Worm (Caenorhabditis elegans) whole organism, L1 larva: ENCODE data around the gene C50C3.19.

Experiments
- C04F5.9 ChIP-seq: sonication (generic microtip); optimal IDR thresholded peaks from 2 replicates; lab custom pipeline; 2016; ENCODE audit warnings: missing genetic modification characterization, missing compliant biosample characterization
- F16B12.6 ChIP-seq: fragments of 150-350 bp; optimal IDR thresholded peaks from 2 replicates; lab custom pipeline; 2014; ENCODE audit warnings: missing biosample characterization, missing genetic modification characterization
- Y116A8C.19 ChIP-seq: sonication (generic microtip); optimal IDR thresholded peaks from 2 replicates; lab custom pipeline; 2016; ENCODE audit warnings: missing compliant biosample characterization, missing genetic modification characterization, borderline replicate concordance
- aha-1 ChIP-seq: fragments of 150-350 bp; optimal IDR thresholded peaks from 2 replicates; lab custom pipeline; 2014; ENCODE audit warnings: missing biosample characterization, missing genetic modification characterization
- blmp-1 ChIP-seq: fragments of 150-350 bp; optimal IDR thresholded peaks from 2 replicates; lab custom pipeline; 2014; ENCODE audit warnings: missing biosample characterization, missing genetic modification characterization
- ceh-8 ChIP-seq: fragments of 200-800 bp; sonication (Bioruptor generic); optimal IDR thresholded peaks from 2 replicates; lab custom pipeline; 2018; ENCODE audit warnings: mild to moderate bottlenecking, missing genetic modification characterization, moderate library complexity, missing compliant biosample characterization
- ceh-90 ChIP-seq: sonication (generic microtip); optimal IDR thresholded peaks from 2 replicates; lab custom pipeline; 2016; ENCODE audit warnings: missing genetic modification characterization, missing compliant biosample characterization
- ces-1 ChIP-seq: fragments of 150-350 bp; optimal IDR thresholded peaks from 2 replicates; lab custom pipeline; 2014; ENCODE audit warnings: missing biosample characterization, missing genetic modification reagents, missing genetic modification characterization
- dpl-1 ChIP-seq, 3 experiments: fragments of 150-350 bp in 2 of 3; sonication (generic microtip) in 1 of 3; optimal IDR thresholded peaks; 2 replicates each; lab custom pipeline; 2014 to 2017; ENCODE audit warnings: missing biosample characterization in 3 of 3, missing genetic modification characterization in 3 of 3, missing genetic modification reagents in 3 of 3
- dsc-1 ChIP-seq: sonication (generic microtip); optimal IDR thresholded peaks from 2 replicates; lab custom pipeline; 2016; ENCODE audit warnings: mild to moderate bottlenecking, missing genetic modification characterization, missing compliant biosample characterization
- efl-1 ChIP-seq, 4 experiments: fragments of 150-350 bp; optimal IDR thresholded peaks in 3 of 4; peaks in 1 of 4; 1 replicate in 1 of 4; 2 replicates in 3 of 4; lab custom pipeline; 2014; ENCODE audit warnings: missing biosample characterization in 2 of 4, missing genetic modification characterization in 2 of 4, missing genetic modification reagents in 2 of 4
- efl-3 ChIP-seq: fragments of 200-800 bp; sonication (Bioruptor generic); optimal IDR thresholded peaks from 2 replicates; lab custom pipeline; 2018; ENCODE audit warnings: mild to moderate bottlenecking, missing genetic modification characterization, missing compliant biosample characterization
- egl-13 ChIP-seq: sonication (generic microtip); optimal IDR thresholded peaks from 2 replicates; lab custom pipeline; 2016; ENCODE audit warnings: missing genotype, missing genetic modification reagents, missing genetic modification characterization, missing compliant biosample characterization
- elt-2 ChIP-seq: sonication (generic microtip); optimal IDR thresholded peaks from 2 replicates; lab custom pipeline; 2016; ENCODE audit warnings: missing genetic modification characterization, mild to moderate bottlenecking, inconsistent platforms, missing compliant biosample characterization, missing genetic modification reagents
- grh-1 ChIP-seq: fragments of 200-800 bp; sonication (Bioruptor generic); IDR thresholded peaks from 2 replicates; pipeline ENCODE4 v1.3.6; 2022; ENCODE audit warnings: missing genetic modification reagents, missing genetic modification characterization, missing compliant biosample characterization
- hpl-2 ChIP-seq: fragments of 150-350 bp; optimal IDR thresholded peaks from 2 replicates; lab custom pipeline; 2014; ENCODE audit warnings: missing biosample characterization, missing genetic modification reagents, missing genetic modification characterization
- irx-1 ChIP-seq: sonication (generic microtip); optimal IDR thresholded peaks from 2 replicates; lab custom pipeline; 2016; ENCODE audit warnings: missing genetic modification characterization, missing compliant biosample characterization
- isw-1 ChIP-seq: fragments of 200-800 bp; sonication (Bioruptor generic); IDR thresholded peaks from 2 replicates; pipeline ENCODE4 v1.3.6; 2022; ENCODE audit warnings: missing genetic modification characterization, missing compliant biosample characterization
- lin-13 ChIP-seq: fragments of 150-350 bp; optimal IDR thresholded peaks from 2 replicates; lab custom pipeline; 2014; ENCODE audit warnings: missing biosample characterization, missing genetic modification reagents, missing genetic modification characterization
- lin-14 ChIP-seq: fragments of 200-800 bp; sonication (Bioruptor generic); optimal IDR thresholded peaks from 2 replicates; lab custom pipeline; 2018; ENCODE audit warnings: mild to moderate bottlenecking, missing genetic modification characterization, moderate library complexity, missing compliant biosample characterization
- lin-35 ChIP-seq, 2 experiments: fragments of 150-350 bp; optimal IDR thresholded peaks; 2 replicates each; lab custom pipeline; 2014; ENCODE audit warnings: missing biosample characterization in 2 of 2, missing genetic modification characterization in 2 of 2, missing genetic modification reagents in 2 of 2
- lir-3 ChIP-seq: sonication (generic microtip); optimal IDR thresholded peaks from 2 replicates; lab custom pipeline; 2016; ENCODE audit warnings: mild to moderate bottlenecking, missing genetic modification characterization, moderate library complexity, missing compliant biosample characterization; ENCODE audit not compliant: poor library complexity
- mdl-1 ChIP-seq, 2 experiments: fragments of 150-350 bp; optimal IDR thresholded peaks; 2 replicates each; lab custom pipeline; 2014 to 2017; ENCODE audit warnings: missing biosample characterization in 2 of 2, missing genetic modification characterization in 2 of 2, inconsistent platforms in 1 of 2
- mep-1 ChIP-seq: fragments of 150-350 bp; optimal IDR thresholded peaks from 2 replicates; lab custom pipeline; 2014; ENCODE audit warnings: missing biosample characterization, missing genetic modification characterization
- nhr-12 ChIP-seq: sonication (generic microtip); optimal IDR thresholded peaks from 2 replicates; lab custom pipeline; 2017; ENCODE audit warnings: missing biosample characterization, missing genetic modification characterization
- nhr-19 ChIP-seq: fragments of 200-800 bp; sonication (Bioruptor generic); conservative IDR thresholded peaks from 2 replicates; pipeline ENCODE4 v1.3.6; 2022; ENCODE audit warnings: missing genetic modification characterization, missing compliant biosample characterization
- nhr-28 ChIP-seq: fragments of 150-350 bp; optimal IDR thresholded peaks from 2 replicates; lab custom pipeline; 2014; ENCODE audit warnings: missing biosample characterization, missing genetic modification characterization
- nhr-76 ChIP-seq: sonication (generic microtip); optimal IDR thresholded peaks from 2 replicates; lab custom pipeline; 2017; ENCODE audit warnings: missing biosample characterization, missing genetic modification characterization
- nhr-77 ChIP-seq: fragments of 150-350 bp; optimal IDR thresholded peaks from 2 replicates; lab custom pipeline; 2014; ENCODE audit warnings: missing biosample characterization, missing genetic modification characterization
- nhr-85 ChIP-seq: sonication (generic microtip); peaks from one replicate; lab custom pipeline; 2016; ENCODE audit warnings: missing genetic modification characterization, inconsistent platforms, missing compliant biosample characterization
- pax-3 ChIP-seq: fragments of 200-800 bp; sonication (Bioruptor generic); optimal IDR thresholded peaks from 2 replicates; lab custom pipeline; 2018; ENCODE audit warnings: mild to moderate bottlenecking, missing genetic modification characterization, moderate library complexity, missing compliant biosample characterization
- pqm-1 ChIP-seq: sonication (generic microtip); optimal IDR thresholded peaks from 3 replicates; lab custom pipeline; 2017; ENCODE audit warnings: missing biosample characterization, missing genetic modification characterization
- snpc-4 ChIP-seq: fragments of 150-350 bp; optimal IDR thresholded peaks from 2 replicates; lab custom pipeline; 2014; ENCODE audit warnings: missing biosample characterization, missing genetic modification characterization
- sox-4 ChIP-seq: sonication (generic microtip); optimal IDR thresholded peaks from 2 replicates; lab custom pipeline; 2016; ENCODE audit warnings: missing genetic modification characterization, missing compliant biosample characterization
- sptf-1 ChIP-seq: fragments of 150-350 bp; optimal IDR thresholded peaks from 2 replicates; lab custom pipeline; 2014; ENCODE audit warnings: missing biosample characterization, missing genetic modification characterization
- tbx-2 ChIP-seq: sonication (generic microtip); optimal IDR thresholded peaks from 2 replicates; lab custom pipeline; 2016; ENCODE audit warnings: missing genetic modification characterization, missing compliant biosample characterization
- tlp-1 ChIP-seq: fragments of 150-350 bp; optimal IDR thresholded peaks from 2 replicates; lab custom pipeline; 2014; ENCODE audit warnings: missing biosample characterization, missing genetic modification characterization
- unc-130 ChIP-seq: fragments of 150-350 bp; optimal IDR thresholded peaks from 2 replicates; lab custom pipeline; 2017; ENCODE audit warnings: missing biosample characterization, missing genetic modification characterization, inconsistent platforms
- unc-30 ChIP-seq: sonication (generic microtip); optimal IDR thresholded peaks from 2 replicates; lab custom pipeline; 2017; ENCODE audit warnings: missing biosample characterization, missing genetic modification characterization
- unc-86 ChIP-seq: sonication (generic microtip); optimal IDR thresholded peaks from 2 replicates; lab custom pipeline; 2016; ENCODE audit warnings: missing genetic modification characterization, missing compliant biosample characterization
- unc-98 ChIP-seq: fragments of 200-800 bp; sonication (Bioruptor generic); IDR thresholded peaks from 2 replicates; pipeline ENCODE4 v1.3.6; 2022; ENCODE audit warnings: missing genetic modification characterization, missing compliant biosample characterization
- xbp-1 ChIP-seq: sonication (generic microtip); optimal IDR thresholded peaks from 2 replicates; lab custom pipeline; 2016; ENCODE audit warnings: missing genetic modification characterization, missing compliant biosample characterization
- zag-1 ChIP-seq: fragments of 150-350 bp; optimal IDR thresholded peaks from 2 replicates; lab custom pipeline; 2014; ENCODE audit warnings: missing biosample characterization, missing genetic modification characterization
- ztf-4 ChIP-seq: fragments of 150-350 bp; optimal IDR thresholded peaks from 2 replicates; lab custom pipeline; 2014; ENCODE audit warnings: missing biosample characterization, missing genetic modification characterization

The C50C3.19 gene

DNA sequence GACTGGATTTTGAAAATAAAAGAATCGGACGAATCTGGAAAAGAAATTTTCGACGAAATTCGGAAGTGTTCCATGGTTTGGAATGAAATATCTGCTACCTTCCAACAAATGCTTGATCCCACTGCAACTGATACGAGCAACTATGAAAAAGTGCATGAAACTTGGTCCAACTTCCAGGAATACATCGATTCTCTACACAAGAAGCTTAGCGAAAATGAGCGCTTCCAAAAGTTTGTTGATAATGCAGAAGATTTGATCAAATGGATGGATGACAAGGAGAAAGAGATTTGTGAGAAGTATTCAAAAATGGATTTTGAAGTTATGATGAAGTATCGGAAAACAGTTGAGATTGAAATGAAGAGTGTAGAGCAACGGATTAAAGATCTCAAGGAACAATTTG is 8.0 kb upstream of the C50C3.19 start:
- TF ChIP-seq unc-86 (tag; lab: Kevin White, UChicago) (no peak), unc-130 (tag; lab: Kevin White, UChicago) (no peak), zag-1 (no peak), F16B12.6 (tag; lab: Kevin White, UChicago) (no peak), blmp-1 (tag; lab: Kevin White, UChicago) (no peak), nhr-77 (tag; lab: Kevin White, UChicago) (no peak), tlp-1 (tag; lab: Kevin White, UChicago) (no peak)

DNA sequence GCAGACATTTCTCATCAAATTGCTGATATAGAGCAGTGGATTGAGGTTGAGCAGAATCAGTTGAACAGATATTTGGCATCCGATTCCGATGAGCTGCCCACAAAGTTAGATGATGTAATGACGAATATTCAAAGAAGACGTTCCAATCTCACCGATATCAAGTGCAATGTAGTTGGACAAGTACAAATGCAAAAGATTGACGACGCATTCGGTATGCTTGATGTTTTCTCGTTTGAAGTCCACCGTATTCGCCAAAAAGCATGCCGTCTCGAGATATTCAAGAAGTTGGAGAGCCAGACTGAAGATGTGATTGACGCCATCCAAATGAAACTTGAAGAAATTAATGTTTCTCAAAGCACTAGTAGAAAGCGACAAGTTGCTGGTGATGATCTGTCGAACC is 5.5 kb upstream of the C50C3.19 start:
- TF ChIP-seq ces-1 (GFP tag; lab: Kevin White, UChicago) (no peak), unc-86 (tag; lab: Kevin White, UChicago) (no peak), grh-1 (no peak), dsc-1 (tag; lab: Kevin White, UChicago) (no peak), snpc-4 (tag; lab: Kevin White, UChicago) (no peak), nhr-85 (tag; lab: Kevin White, UChicago) (no peak), ceh-8 (GFP tag; lab: Kevin White, UChicago) (no peak), sptf-1 (tag; lab: Kevin White, UChicago) (no peak), isw-1 (GFP tag; lab: Robert Waterston, UW) (no peak), irx-1 (tag; lab: Kevin White, UChicago) (no peak)

DNA sequence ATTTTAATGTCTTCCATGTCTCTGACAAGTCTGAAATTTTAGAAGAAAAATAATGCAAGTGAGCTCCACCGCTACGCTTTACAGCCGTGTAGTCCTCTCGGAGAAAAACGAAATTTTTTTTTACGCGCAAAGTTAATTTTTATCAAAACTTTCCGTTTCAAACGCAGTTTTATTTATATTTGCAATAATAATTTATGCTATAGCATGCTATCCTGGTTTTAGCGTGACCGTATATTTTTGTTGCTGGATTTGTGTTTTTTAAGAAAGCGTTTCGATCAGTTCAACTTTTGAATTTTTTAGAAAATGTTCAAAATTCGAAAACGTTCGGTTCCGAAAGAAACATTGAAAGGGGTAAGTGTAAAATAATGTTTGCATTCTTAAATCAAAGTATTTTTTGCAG is 1.1 kb downstream of the C50C3.19 start, which contains the start of gene C50C3.1:
C50C3.1 (plus strand) TSS at position 301 of the 400 bp plus-strand sequence.
- no peak for TF ChIP-seq nhr-76 (tag; lab: Kevin White, UChicago)
- no peak for TF ChIP-seq Y116A8C.19
- TF ChIP-seq efl-1 (optimal IDR thresholded peaks at IDR 0.05; lab: Kevin White, UChicago): peak in 1 of 2 experiments; percentile 17
- no peak for TF ChIP-seq efl-1 (GFP tag; optimal IDR thresholded peaks at IDR 0.05 in 1 of 2; lab: Kevin White, UChicago)

DNA sequence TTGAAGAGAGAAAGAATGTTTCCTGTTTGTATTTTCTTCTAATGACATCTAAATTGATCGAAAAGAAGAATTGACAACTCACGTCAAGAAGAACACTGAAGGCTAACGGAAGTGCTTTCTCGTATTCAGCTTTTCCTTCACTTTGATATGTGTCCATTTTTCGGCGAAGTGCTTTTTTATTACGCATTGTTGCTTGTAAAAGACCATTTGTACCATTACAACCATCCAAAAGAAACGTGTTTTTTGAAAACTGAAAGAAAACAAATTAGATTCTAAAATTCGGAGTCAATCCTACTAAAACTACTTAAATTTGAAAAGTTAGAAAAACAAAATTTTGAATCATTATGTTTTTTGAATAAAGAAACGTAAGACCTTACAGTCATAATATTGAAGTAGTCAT is 8.5 kb downstream of the C50C3.19 start:
- TF ChIP-seq mdl-1 (tag; optimal IDR thresholded peaks at IDR 0.05; lab: Kevin White, UChicago) (no peak), nhr-12 (tag; lab: Kevin White, UChicago) (no peak), lin-13 (no peak), hpl-2 (GFP tag; lab: Kevin White, UChicago) (no peak), dpl-1 (GFP tag; optimal IDR thresholded peaks at IDR 0.05; lab: Kevin White, UChicago) (no peak), tlp-1 (tag; lab: Kevin White, UChicago) (no peak)

DNA sequence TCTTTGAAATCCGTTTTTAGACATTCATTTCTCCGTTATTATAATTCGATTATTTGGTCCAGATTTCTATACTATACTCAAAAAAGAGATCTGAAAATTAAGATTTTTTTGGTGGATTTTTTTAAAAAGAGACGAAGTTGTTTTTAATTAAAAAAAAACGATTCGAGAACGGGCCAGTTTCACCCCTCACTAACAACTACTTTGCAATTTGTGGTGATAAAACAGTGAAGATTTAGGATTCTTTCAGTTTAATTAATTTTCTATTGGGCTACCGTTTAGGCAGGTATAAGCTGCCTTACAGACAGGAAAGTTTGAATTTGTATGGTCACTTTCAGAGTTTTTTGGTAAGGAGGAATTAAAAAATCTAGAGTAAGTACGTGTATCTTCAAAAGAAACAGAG is 10.5 kb downstream of the C50C3.19 start, which contains the start of gene unc-36:
unc-36 (minus strand) TSS at position 101 of the 400 bp plus-strand sequence.
- TF ChIP-seq elt-2: no peak
- TF ChIP-seq tbx-2 (tag; lab: Kevin White, UChicago): no peak
- no peak for TF ChIP-seq efl-3 (GFP tag; lab: Kevin White, UChicago)
- TF ChIP-seq unc-30: no peak
- no peak for TF ChIP-seq aha-1 (tag; lab: Kevin White, UChicago)
- TF ChIP-seq nhr-28 (tag; lab: Kevin White, UChicago): no peak
- no peak for TF ChIP-seq ces-1 (GFP tag; lab: Kevin White, UChicago)
- TF ChIP-seq pax-3 (tag; lab: Kevin White, UChicago): no peak
- no peak for TF ChIP-seq C04F5.9 (tag; lab: Kevin White, UChicago)

DNA sequence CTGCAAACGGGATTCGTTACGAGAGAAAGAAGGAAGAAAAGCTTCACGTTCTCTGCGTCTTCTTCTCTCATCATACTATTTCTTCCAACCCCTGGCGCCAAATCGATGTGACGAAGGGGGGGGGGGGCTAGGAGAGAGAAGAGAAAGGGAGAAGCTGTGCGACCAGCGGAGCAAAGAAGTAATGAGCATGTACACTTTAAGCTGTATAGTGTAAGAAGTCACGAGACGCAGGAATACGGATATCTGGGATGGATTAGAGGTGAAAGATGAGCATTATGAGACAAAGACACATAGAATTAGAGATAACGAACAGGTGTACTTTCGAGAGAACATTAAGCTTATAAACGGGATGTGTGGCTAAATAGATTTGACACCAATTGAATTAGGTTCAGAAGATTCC is 11.2 kb downstream of the C50C3.19 start:
- TF ChIP-seq lir-3 (tag; lab: Kevin White, UChicago) (peak; percentile 19), xbp-1 (tag; lab: Kevin White, UChicago) (peak; percentile 3), egl-13 (peak; percentile 58), unc-98 (GFP tag; lab: Robert Waterston, UW) (0 out of 2 replicates have a peak, but pooled peaks have one; percentile 10), ztf-4 (tag; lab: Kevin White, UChicago) (peak; percentile 25), ceh-90 (tag; lab: Kevin White, UChicago) (no peak), sox-4 (tag; lab: Kevin White, UChicago) (no peak), F16B12.6 (tag; lab: Kevin White, UChicago) (peak; percentile 30), lin-35 (GFP tag; optimal IDR thresholded peaks at IDR 0.05; lab: Kevin White, UChicago) (peak in 1 of 2 experiments; percentile 51), efl-1 (optimal IDR thresholded peaks at IDR 0.05; lab: Kevin White, UChicago) (peak; percentile 46 to 48), efl-1 (GFP tag; optimal IDR thresholded peaks at IDR 0.05 in 1 of 2; lab: Kevin White, UChicago) (peak; percentile 38 to 86), lin-14 (GFP tag; lab: Kevin White, UChicago) (peak; percentile 94), nhr-19 (GFP tag; lab: Robert Waterston, UW) (peak; percentile 49), elt-2 (no peak), isw-1 (GFP tag; lab: Robert Waterston, UW) (peak; percentile 31), mep-1 (peak; percentile 26), pqm-1 (tag; lab: Kevin White, UChicago) (no peak)
